Worm (Caenorhabditis elegans): ENCODE measurements around the gene npp-15.
"Not testable (repeated sequence)": the region's sequence is repeated elsewhere in the genome, so short reads cannot be mapped to it uniquely, and the experiment has no call there.

npp-15 gene

DNA sequence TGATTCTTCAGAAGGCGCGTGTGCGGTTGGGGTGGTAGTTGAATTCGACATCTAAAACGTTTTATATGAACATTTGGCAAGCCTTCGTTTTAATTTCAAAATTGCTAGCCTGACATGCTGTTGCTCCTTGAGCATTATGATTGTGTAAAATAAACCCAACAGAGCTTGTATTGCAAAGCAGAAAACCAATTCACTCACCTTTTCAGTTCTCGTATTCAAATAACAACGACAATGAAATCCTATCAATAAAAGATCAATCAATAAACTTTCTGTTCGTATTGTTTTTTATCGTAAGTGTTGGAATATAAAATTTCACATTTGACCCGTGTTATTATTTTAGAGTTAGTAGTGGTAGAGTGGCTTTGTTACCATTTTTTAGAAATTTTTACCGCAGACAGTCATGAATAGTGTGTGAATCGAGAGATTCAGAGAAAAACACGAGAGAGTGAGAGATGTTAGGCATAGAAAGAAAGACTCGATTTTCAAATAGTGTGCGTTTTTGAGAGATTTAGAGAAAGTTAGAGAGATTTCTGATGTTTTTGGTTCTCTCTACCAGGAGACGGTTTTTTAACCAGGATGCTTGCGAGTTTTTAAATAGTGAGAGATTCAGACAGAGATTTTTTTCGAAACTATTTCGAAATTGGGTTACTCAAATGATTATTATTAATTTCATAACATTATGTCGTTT is 30.2 kb downstream of the npp-15 start, which contains the start of gene F54H12.10:
Gene F54H12.10 (minus strand): TSS at position 51 of the 688 bp plus-strand sequence.
- not testable (repeated sequence) for TF ChIP-seq unc-62 (GFP tag; optimal IDR thresholded peaks at IDR 0.05); mdl-1 (tag; optimal IDR thresholded peaks at IDR 0.05); lsy-12 (tag; optimal IDR thresholded peaks at IDR 0.05)

DNA sequence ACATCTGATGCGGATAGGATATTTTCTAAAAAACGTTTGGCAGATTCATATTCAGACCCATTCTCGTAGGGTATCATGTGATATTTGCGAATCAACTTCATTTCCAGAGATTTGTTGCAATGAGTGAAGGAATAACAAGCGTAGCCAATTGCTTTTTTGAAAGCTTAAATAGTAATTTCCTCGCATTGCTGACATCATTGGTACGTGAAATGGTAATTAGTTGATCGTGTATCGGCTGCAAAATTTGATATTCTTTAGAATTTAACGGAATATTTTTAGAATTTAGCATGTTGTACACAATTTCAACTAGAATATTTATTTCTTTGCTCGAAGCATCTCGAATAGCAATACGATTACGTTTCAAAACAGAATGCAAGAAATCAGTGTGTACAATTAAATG is 33.8 kb downstream of the npp-15 start, which contains the start of gene F54H12.4:
Gene F54H12.4 (minus strand): TSS at position 101 of the 400 bp plus-strand sequence.
- not testable (repeated sequence) for TF ChIP-seq lin-39 (tag; optimal IDR thresholded peaks at IDR 0.05); nhr-77 (tag; optimal IDR thresholded peaks at IDR 0.05); unc-62 (GFP tag; optimal IDR thresholded peaks at IDR 0.05)

DNA sequence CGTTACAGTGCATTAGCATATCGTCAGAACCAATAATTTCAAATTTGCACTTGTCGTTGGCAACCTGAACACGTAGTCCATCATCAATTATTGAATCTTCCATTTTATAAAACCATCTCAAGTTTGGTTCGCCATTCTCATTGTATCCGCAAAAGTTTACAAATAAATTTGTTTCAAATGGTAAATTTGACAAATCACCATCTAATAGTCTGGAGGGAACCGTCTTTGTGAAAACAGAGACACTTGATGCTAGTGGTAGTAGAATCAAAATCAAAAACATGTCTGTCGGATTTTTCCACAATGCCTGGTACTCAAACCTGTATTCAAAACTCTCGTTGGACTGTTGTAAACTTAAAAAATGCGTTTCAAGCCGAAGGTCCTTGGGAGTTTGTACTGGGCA is 35.4 kb downstream of the npp-15 start, which contains the start of gene F54H12.2:
Gene F54H12.2 (plus strand): TSS at position 301 of the 400 bp plus-strand sequence.
- TF ChIP-seq R02D3.7, elt-2, ceh-16 (tag; optimal IDR thresholded peaks at IDR 0.05): not testable (repeated sequence)

DNA sequence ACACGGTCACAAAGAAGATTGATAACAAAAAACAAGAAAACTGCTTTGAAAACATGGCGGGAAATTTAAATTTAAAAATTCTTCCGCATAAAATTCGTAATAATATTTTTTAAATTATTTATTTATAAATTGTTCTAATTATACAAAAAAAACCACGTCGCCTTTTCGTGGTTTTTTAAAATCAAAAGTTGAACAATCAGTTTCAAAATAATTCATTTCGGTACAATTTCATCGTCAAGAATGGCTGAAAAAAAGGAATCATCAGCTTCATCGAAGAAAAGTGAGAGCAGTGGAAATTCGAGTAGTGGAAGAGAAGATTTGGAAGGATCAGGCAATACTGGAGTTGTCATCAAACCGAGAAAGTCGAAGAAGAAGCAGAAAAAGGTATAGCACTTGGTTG is 40.3 kb downstream of the npp-15 start, which contains the start of the genes F54H12.8 and F54H12.7:
Gene F54H12.8 (minus strand): TSS at position 101 of the 400 bp plus-strand sequence.
Gene F54H12.7 (plus strand): TSS at position 229 of the 400 bp plus-strand sequence.
- TF ChIP-seq aly-2 (tag; optimal IDR thresholded peaks at IDR 0.05) (no peak), nhr-23 (tag; optimal IDR thresholded peaks at IDR 0.05) (no peak), elt-2 (tag; optimal IDR thresholded peaks at IDR 0.05) (no peak), nhr-28 (tag; optimal IDR thresholded peaks at IDR 0.05) (no peak), nhr-67 (tag; optimal IDR thresholded peaks at IDR 0.05) (no peak), nhr-12 (tag; optimal IDR thresholded peaks at IDR 0.05) (no peak), daf-12 (tag; optimal IDR thresholded peaks at IDR 0.05) (no peak), nhr-11 (tag; optimal IDR thresholded peaks at IDR 0.05) (no peak), hmg-11 (tag; optimal IDR thresholded peaks at IDR 0.05) (no peak), mdl-1 (tag; optimal IDR thresholded peaks at IDR 0.05) (no peak), nhr-25 (tag; optimal IDR thresholded peaks at IDR 0.05) (no peak), nhr-77 (tag; optimal IDR thresholded peaks at IDR 0.05) (no peak), ztf-4 (tag; optimal IDR thresholded peaks at IDR 0.05) (no peak), elt-1 (tag; optimal IDR thresholded peaks at IDR 0.05) (no peak), pha-4 (tag; optimal IDR thresholded peaks at IDR 0.05) (no peak), lin-15B (tag; optimal IDR thresholded peaks at IDR 0.05) (no peak), nhr-43 (tag; optimal IDR thresholded peaks at IDR 0.05; ENCODE audit: poor library complexity, severe bottlenecking) (no peak)

DNA sequence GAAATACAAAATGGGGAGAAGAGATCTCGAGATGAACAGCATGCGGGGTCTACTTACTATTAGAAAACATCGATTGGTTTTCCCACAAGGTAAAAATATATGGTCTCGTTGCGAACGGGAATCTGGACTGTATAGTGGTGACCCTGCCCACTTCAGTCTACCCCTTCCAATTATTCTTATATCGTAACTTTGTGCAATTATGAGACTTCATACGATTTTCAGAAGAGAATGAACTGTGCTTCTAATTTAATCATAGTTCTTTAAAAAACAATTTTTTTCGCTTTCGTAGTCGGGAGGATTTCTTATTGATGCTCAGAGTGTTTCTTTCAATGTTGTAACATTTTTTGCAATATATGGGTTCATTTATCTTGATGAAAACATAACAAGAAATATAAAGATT is 43.2 kb downstream of the npp-15 start, which contains the start of gene F54H12.5:
Gene F54H12.5 (minus strand): TSS at position 101 of the 400 bp plus-strand sequence.
- no peak for TF ChIP-seq fkh-2 (tag; optimal IDR thresholded peaks at IDR 0.05)
- no peak for TF ChIP-seq lin-39 (tag; optimal IDR thresholded peaks at IDR 0.05)
- TF ChIP-seq ceh-28 (tag; optimal IDR thresholded peaks at IDR 0.05), result no peak
- no peak for TF ChIP-seq fkh-10 (GFP tag; optimal IDR thresholded peaks at IDR 0.05)
- TF ChIP-seq unc-39 (tag; optimal IDR thresholded peaks at IDR 0.05), result no peak
- no peak for TF ChIP-seq elt-3 (tag; optimal IDR thresholded peaks at IDR 0.05)
- TF ChIP-seq mdl-1 (tag; optimal IDR thresholded peaks at IDR 0.05), result no peak
- no peak for TF ChIP-seq elt-1 (tag; optimal IDR thresholded peaks at IDR 0.05)
- no peak for TF ChIP-seq pha-4 (tag; optimal IDR thresholded peaks at IDR 0.05)
- TF ChIP-seq nhr-67 (tag; optimal IDR thresholded peaks at IDR 0.05), result no peak
- TF ChIP-seq egl-5 (tag; optimal IDR thresholded peaks at IDR 0.05), result no peak
- no peak for TF ChIP-seq R02D3.7 (tag; optimal IDR thresholded peaks at IDR 0.05)
- TF ChIP-seq ama-1 (optimal IDR thresholded peaks at IDR 0.05), result no peak
- TF ChIP-seq nhr-237 (tag; optimal IDR thresholded peaks at IDR 0.05), result no peak
- no peak for TF ChIP-seq nhr-12 (tag; optimal IDR thresholded peaks at IDR 0.05)

DNA sequence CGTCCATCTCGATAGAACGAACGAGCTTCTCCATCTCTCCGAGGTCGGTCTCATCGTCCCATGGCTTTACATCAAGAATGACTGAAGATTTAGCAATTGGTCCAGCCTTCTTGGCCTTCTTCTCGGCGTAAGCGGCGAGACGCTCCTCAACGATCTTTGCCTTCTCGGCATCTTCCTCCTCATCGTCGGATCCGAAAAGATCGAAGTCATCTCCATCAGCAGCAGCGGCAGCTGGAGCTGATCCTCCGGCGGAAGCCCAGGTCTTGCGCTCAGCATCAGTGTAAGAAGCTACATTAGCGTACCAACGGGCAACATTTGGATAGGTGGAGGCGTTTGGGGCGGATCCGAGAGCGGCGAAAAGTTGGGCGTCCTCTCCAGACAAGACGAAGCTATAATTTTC is 43.8 kb downstream of the npp-15 start:
- no peak for TF ChIP-seq zag-1 (tag; optimal IDR thresholded peaks at IDR 0.05)
- TF ChIP-seq unc-39 (tag; optimal IDR thresholded peaks at IDR 0.05), result no peak
- TF ChIP-seq nhr-11 (tag; optimal IDR thresholded peaks at IDR 0.05), result no peak
- TF ChIP-seq nhr-43 (tag; optimal IDR thresholded peaks at IDR 0.05; ENCODE audit: poor library complexity, severe bottlenecking), result no peak
- TF ChIP-seq nhr-28 (tag; optimal IDR thresholded peaks at IDR 0.05), result no peak
- TF ChIP-seq nhr-25 (tag; optimal IDR thresholded peaks at IDR 0.05), result no peak
- TF ChIP-seq sea-2 (GFP tag; optimal IDR thresholded peaks at IDR 0.05), result no peak
- no peak for TF ChIP-seq ceh-28 (tag; optimal IDR thresholded peaks at IDR 0.05)
- no peak for TF ChIP-seq lin-15B (tag; optimal IDR thresholded peaks at IDR 0.05)
